Fruit fly (Drosophila melanogaster) whole organism: ENCODE data around the gene Iris.

ENCODE experiments used
- pan ChIP-seq: fragments of >200 bp; optimal IDR thresholded peaks from 2 replicates; lab custom pipeline; 2017
- usp ChIP-seq: fragments of >200 bp; optimal IDR thresholded peaks from 2 replicates; lab custom pipeline; 2017; ENCODE audit warnings: missing biosample characterization, missing genetic modification characterization, mixed read lengths

- no peak for TF ChIP-seq usp
- no peak for TF ChIP-seq pan (lab: Kevin White, UChicago)
These were observed 13.5 kb downstream of the Iris start for dm6 chr2L:1120206-1120902.
